Fruit fly (Drosophila melanogaster): ENCODE data around the gene Hgsnat.
A peak's percentile ranks its signal among the peaks of the same experiment; 100 is the strongest.

Hgsnat gene

DNA sequence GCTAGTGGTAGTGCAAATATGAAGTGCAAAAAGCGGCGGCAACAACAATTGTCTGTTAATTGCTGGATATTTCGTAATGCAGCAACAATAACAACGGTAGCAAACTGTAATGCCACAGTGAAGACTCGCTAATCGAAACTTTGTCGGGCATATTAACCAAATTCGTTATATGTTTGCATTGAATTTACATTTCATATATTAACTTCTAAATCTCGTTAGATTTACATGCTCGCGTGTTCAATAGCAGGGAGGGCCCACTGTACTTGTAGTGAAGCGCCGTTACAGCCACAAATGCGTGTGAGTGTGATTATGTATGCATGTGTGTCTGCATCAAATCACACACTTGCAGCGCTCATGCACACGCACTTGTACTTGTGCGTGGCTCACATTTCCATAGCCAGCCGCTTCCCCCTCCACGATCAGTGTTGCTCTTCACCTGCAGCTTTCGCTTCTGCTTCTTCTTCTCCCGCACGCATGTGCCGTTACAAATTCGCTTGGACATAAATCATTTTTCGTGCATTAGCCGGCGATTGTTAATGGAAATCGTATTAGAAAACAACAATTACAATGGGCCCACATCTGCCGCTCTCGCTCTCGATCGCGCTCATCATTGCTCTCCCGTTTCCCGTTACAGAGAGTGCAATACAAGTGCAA is 21.4 kb downstream of the Hgsnat start (continued):
- TF ChIP-seq Ets21C (GFP tag; optimal IDR thresholded peaks at IDR 0.05) (peak; percentile 93), CG8632 (GFP tag; optimal IDR thresholded peaks at IDR 0.05) (peak; percentile 94), CG8119 (GFP tag; IDR thresholded peaks at IDR 0.05) (peak; percentile 97), fkh (GFP tag; optimal IDR thresholded peaks at IDR 0.05) (peak; percentile 23), Eip93F (GFP tag; optimal IDR thresholded peaks at IDR 0.05) (peak; percentile 73), esn (GFP tag; optimal IDR thresholded peaks at IDR 0.05) (peak; percentile 95), CG7368 (GFP tag; optimal IDR thresholded peaks at IDR 0.05) (peak; percentile 97), CG6792 (GFP tag; optimal IDR thresholded peaks at IDR 0.05) (peak; percentile 96), CG6163 (GFP tag; IDR thresholded peaks at IDR 0.05) (peak; percentile 99), eg (GFP tag; IDR thresholded peaks at IDR 0.05) (peak; percentile 99), CG6276 (GFP tag; optimal IDR thresholded peaks at IDR 0.05) (peak; percentile 95), OdsH (GFP tag; optimal IDR thresholded peaks at IDR 0.05) (peak; percentile 97), CG3032 (tag; optimal IDR thresholded peaks at IDR 0.05) (peak; percentile 94), Lpt (GFP tag; optimal IDR thresholded peaks at IDR 0.05) (peak; percentile 96), CG32006 (GFP tag; optimal IDR thresholded peaks at IDR 0.05) (peak; percentile 98), CG10669 (GFP tag; optimal IDR thresholded peaks at IDR 0.05) (peak; percentile 96), net (GFP tag; optimal IDR thresholded peaks at IDR 0.05) (peak; percentile 95), Blimp-1 (GFP tag; optimal IDR thresholded peaks at IDR 0.05) (peak; percentile 73), Sox102F (GFP tag; optimal IDR thresholded peaks at IDR 0.05) (peak; percentile 92), CG6808 (GFP tag; optimal IDR thresholded peaks at IDR 0.05) (peak; percentile 92), CG31627 (GFP tag; optimal IDR thresholded peaks at IDR 0.05) (peak; percentile 96), dac (GFP tag; optimal IDR thresholded peaks at IDR 0.05) (peak; percentile 96), Hr39 (GFP tag; optimal IDR thresholded peaks at IDR 0.05) (peak; percentile 96), CG34406 (GFP tag; optimal IDR thresholded peaks at IDR 0.05) (peak; percentile 94), Eip78C (GFP tag) (peak; percentile 99), CG11762 (GFP tag; optimal IDR thresholded peaks at IDR 0.05; ENCODE audit: insufficient read depth) (peak; percentile 96), CG1621 (tag; optimal IDR thresholded peaks at IDR 0.05) (peak; percentile 97)

DNA sequence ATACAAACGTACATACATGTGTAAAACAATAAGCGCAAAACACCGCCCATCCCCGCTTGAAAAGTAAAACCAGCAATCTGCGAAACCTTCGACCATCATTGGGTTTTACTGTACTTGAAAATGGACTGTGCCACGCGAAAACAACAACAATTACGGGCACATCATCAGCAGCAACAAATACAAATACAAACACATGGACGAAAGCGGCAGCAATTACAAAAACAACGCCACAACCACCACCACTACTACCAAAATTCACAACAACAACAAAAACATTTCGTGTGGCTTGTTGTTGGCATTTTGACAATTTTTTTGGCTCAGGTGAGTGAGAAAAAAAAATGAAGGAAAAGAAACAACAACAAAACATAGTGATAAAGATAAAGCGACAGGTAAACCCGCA is 22.0 kb downstream of the Hgsnat start:
- TF ChIP-seq fkh (GFP tag; optimal IDR thresholded peaks at IDR 0.05) = peak; percentile 4
- no peak for TF ChIP-seq CG6808 (GFP tag; optimal IDR thresholded peaks at IDR 0.05)
- TF ChIP-seq eg (GFP tag; IDR thresholded peaks at IDR 0.05) = 0 out of 3 replicates have a peak, but pooled peaks have one; percentile 6

DNA sequence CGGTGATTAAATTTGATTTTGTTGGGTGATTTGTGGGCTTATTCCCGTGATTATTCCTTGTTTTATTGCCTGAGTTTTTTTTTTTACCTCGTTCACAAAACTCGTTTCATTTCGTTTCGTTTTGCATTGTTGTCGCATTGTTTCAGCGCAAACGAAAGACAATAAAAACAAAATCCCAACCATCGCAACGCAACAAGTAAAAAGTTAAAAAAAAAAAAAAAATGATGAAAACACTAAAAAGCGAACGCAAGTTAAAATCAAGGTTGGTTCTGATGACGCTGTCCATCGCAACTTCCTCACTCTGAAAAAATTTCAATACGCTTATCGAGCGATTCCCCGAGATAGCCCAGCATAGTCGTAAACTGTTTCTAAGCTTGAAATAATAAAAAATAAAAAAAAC is 23.0 kb downstream of the Hgsnat start:
- TF ChIP-seq CG6854 (GFP tag; optimal IDR thresholded peaks at IDR 0.05) (no peak), CG6808 (GFP tag; optimal IDR thresholded peaks at IDR 0.05) (peak; percentile 24), ss (GFP tag; optimal IDR thresholded peaks at IDR 0.05) (peak; percentile 39 to 67), Eip78C (GFP tag) (peak; percentile 60)

DNA sequence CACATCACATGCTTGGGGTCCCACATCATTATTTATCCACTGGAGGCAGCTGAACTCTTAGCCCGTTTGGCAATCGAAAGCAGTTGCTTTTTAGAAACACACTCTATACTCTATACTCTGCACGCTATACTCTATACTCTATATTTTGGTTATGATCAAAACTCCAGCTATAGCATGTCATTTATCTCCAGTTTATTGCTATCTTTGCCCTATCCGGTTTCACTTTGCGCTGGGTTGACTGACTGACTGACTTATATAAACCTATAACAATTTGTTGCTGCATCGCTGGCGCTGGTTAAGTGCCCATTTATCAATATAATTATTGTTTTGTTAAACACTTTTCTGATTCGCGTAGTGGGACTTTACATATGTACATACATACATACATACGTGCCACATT is 25.0 kb downstream of the Hgsnat start:
- no peak for TF ChIP-seq CG8319 (GFP tag; optimal IDR thresholded peaks at IDR 0.05)
- TF ChIP-seq ss (GFP tag; optimal IDR thresholded peaks at IDR 0.05) = no peak
- TF ChIP-seq Blimp-1 (GFP tag; optimal IDR thresholded peaks at IDR 0.05) = no peak
- TF ChIP-seq CG10631 (GFP tag; optimal IDR thresholded peaks at IDR 0.05) = no peak
- TF ChIP-seq Ets21C (GFP tag; optimal IDR thresholded peaks at IDR 0.05) = no peak
- no peak for TF ChIP-seq CG10669 (GFP tag; optimal IDR thresholded peaks at IDR 0.05)
- no peak for TF ChIP-seq CG31627 (GFP tag; optimal IDR thresholded peaks at IDR 0.05)
- TF ChIP-seq eg (GFP tag; IDR thresholded peaks at IDR 0.05) = no peak
- no peak for TF ChIP-seq Gug (GFP tag; IDR thresholded peaks at IDR 0.05)
- TF ChIP-seq CG6808 (GFP tag; optimal IDR thresholded peaks at IDR 0.05) = no peak
- TF ChIP-seq OdsH (GFP tag; optimal IDR thresholded peaks at IDR 0.05) = no peak
- no peak for TF ChIP-seq Ets96B (tag; optimal IDR thresholded peaks at IDR 0.05)
- TF ChIP-seq CG9139 (GFP tag; optimal IDR thresholded peaks at IDR 0.05) = no peak

Data from whole organism, prepupa.